Fruit fly (Drosophila melanogaster) whole organism, larva: Measurements from ENCODE around the gene CG18094.

ENCODE experiments used
- noc ChIP-seq: fragments of 200-800 bp; sonication (Bioruptor generic); optimal IDR thresholded peaks from 3 replicates; lab custom pipeline; 2019; ENCODE audit warnings: missing biosample characterization, mild to moderate bottlenecking, missing genetic modification characterization, moderate library complexity

The CG18094 gene

DNA sequence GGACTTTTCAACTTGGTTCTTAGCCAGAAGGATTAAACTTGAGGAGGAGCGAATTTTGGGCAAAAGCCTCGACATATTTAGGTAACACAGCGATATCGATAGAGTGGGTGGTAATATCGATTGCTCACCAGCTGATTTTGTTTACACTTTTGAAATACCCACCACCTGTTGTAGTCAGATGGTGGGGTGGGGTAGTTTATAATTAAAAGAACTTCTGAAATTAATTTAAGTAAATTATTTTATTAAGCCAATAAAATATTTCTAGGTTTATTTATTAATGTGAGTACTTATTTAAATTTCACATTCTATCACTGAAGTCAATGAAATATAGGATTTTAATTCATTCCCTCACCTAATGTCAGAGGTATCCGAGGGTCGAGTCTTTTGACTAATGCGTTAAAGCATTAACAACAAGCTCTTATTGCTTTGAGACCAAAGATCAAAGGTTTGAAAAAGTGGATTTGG lies at the start of gene CG18094, which contains the start of gene CG10194:
CG18094 (plus strand) TSS at position 266 of the 465 bp plus-strand sequence.
CG10194 (minus strand) TSS at position 108 of the 465 bp plus-strand sequence.
- TF ChIP-seq noc (tag; lab: Kevin White, UChicago) = peak; percentile 80

DNA sequence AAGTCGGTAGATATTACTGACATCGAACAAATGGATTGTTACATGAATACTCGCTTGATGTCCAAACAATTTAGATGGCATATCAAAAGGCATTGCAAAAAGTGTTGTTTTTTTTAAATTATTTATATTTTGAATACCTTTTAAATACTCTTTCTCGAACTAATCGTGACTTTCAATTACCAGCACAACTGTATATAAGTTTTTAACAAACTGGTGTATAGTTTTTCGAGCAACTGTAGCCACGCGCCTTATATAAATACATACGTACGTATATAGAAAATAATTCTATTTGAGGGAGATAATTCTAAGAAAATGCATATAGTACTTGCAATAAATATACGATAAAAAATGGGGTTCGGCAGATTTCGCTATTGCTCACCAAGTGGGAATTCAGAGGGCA lies 49.8 kb upstream of the CG18094 start:
- no peak for TF ChIP-seq noc (tag; lab: Kevin White, UChicago)

DNA sequence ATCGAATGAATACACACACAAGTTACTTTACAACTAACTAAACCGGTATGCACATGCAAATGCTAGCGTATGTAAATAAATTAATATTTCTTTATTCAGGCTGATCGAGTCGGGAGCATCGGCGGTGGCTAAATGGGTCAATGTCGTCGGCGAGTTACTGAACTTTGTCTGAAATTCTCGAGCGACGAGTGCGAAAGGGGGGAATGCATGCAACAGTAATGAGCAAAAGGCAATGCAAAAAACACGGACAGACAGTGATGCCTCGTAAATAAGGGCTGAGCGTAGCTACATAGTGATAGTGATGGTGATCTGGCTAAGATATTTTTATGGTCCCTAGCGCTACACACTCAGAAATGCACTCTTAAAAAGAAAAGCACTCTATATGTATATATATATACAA lies 49.3 kb upstream of the CG18094 start:
- TF ChIP-seq noc (tag; lab: Kevin White, UChicago) = no peak

DNA sequence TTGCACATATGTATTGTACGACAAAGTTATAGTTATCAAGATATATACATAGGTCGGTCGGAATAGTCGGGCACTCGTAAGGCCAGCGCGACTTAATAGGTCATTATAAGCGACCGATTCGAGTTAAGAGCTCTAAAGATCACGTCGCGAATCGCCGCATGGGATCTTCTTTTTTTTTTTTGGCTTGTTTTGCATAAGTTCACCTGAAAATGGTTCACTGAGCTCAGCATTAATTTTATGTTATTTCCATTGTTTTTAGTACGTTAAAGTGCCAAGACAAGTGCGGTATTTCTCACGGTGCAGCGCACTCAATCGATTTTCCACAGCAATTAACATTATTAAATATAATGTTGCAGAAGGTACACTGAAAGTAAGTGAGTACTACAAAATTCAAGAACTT lies 48.7 kb upstream of the CG18094 start:
- TF ChIP-seq noc (tag; lab: Kevin White, UChicago) = no peak

DNA sequence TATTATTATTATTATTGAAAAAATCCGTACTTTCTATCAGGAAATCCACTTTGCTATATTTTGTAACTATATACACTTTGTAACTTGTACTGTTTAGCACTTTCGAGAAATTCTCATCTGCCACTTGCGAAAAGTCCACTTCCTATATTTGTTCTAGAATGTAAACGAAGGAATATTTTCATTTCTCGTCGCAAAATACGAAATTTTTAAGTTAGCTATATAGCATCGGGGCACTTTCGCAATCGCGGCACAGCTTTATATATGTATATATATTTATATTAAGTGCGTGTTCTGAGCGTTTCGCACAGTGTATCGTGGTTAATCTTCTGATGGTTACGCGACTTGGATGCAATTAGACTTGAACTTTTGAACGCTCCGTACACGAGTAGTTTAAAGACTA lies 48.3 kb upstream of the CG18094 start, which contains the start of gene RanGAP:
RanGAP (plus strand) TSS at position 169 of the 400 bp plus-strand sequence.
- TF ChIP-seq noc (tag; lab: Kevin White, UChicago) = no peak

DNA sequence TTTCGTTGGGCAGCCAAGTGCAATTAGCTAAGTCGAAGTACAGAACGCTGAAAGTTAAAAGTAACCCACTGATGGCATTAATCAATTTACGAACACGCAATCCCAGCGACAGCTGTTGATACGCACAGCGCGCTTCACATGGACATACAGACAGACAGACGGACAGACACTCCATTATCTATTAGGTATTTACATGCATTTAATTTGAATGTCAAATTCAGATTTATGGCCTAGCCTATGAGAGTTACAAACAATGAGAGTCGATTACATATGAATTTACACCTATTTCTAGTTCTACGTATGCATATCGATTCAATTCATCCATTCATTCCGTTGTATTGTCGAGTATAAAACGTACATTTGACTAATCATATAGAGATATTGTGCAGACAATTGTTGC lies 47.4 kb upstream of the CG18094 start, which contains the start of gene CG10237:
CG10237 (minus strand) TSS at position 101 of the 400 bp plus-strand sequence.
- TF ChIP-seq noc (tag; lab: Kevin White, UChicago) = no peak

DNA sequence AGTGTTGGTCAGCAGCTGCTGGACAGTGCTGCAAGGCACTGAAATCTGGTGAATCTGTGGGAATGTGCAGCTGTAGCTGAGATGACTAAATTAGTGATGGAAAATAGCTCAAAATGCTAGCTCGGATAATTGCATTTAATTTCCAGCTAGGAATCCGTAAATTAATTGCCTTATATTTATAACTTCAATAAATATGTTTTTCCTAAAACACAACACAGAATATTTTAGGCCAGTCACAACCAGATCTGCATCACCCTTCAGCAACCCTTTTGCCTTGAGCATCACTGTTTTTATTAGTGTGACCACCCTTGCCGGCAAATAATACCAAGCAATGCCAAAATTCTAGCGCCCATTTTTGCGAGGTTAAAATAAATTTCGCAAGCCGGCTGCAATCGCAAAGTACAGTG lies 45.3 kb upstream of the CG18094 start, which contains the start of gene Hs2st:
Hs2st (minus strand) TSS at position 17 of the 407 bp plus-strand sequence.
- TF ChIP-seq noc (tag; lab: Kevin White, UChicago) = peak; percentile 91

DNA sequence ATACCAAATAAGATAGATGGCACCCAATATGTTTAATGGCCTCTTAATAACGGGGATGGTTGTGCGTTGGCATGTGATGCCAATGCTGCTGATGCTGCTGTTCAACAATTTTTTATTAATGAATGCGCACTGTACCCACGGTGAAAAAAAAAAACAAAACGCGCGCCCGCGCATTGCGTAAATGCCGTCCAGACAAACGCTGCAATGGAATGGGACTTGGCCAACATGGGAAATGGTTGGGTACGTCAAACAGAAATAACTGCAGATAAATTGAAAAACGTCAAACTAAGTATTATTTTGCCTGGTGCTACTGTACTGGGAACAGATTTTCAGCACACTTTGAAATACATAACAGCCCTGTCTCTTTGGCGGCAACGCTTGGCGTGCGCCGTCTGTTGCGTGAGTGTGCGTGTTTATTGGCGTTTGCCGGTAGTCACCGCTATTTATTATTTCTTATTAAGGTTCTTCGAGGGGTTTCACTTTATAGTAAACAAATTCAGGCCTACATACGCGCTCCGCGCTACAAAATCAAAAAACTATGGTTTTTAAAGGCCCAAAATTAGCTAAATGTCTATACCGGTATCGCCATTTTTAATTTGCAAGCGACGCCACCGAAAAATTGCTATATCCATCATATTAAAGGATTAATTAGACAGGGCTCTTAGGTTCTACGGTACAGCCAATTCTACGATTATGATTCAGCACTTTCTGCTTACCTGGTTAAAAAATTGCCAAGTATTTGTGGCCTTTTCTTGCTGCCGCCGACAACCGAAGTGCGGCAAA lies 37.3 kb upstream of the CG18094 start:
- peak; percentile 7 for TF ChIP-seq noc (tag; lab: Kevin White, UChicago)

DNA sequence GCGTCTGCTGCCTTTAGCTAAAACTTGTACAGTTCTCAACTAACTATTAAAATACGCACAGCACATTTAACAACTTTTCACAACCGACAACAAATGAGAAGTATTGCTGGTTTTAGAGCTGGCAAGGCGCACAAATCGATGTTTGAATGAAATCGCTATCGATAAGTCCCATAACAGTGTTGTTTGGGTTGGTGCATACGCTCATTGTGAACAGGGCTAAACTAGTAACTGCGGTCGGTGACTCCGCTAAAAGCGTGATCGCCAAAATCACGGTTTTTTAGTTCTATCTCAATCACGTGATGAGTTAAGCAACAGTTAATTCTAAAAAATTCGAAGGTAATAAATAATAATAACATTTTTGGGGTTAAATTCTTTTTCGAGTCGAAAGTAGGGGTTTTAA lies 36.7 kb upstream of the CG18094 start, which contains the start of gene Top2:
Top2 (minus strand) TSS at position 110 of the 400 bp plus-strand sequence.
- no peak for TF ChIP-seq noc (tag; lab: Kevin White, UChicago)

DNA sequence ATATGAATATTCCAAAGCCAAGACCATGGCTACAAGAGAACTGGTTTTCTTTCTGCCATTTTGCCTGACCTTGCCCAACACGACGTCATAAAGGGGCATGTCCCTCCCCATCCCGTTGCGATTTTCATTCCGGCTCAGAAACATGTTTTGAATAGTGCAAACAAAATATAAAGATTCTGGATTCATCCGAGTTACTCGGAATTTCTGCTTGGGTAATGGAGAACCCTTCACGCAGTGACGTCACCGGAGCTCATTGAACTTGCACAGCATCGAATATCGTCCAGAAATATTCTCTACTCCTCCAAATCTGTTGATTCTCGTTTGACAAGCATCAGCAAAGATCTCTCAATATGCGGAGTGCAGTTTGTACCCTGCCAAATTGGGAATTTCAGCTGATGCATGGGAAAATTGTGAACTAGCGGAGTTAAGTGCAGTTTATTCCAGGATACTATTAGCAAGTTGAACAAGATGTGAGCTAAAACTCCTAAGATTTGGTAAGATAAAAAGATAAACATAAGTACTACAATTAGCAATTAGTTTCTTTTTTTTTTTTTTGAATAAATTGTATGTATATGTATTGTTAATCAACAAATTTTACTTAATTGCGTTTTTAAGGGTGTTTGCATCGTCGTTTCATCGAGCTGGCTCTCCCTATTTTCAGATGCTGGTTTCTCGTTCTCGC lies 35.9 kb upstream of the CG18094 start, which contains the start of gene CG10026:
CG10026 (plus strand) TSS at position 187 of the 682 bp plus-strand sequence.
- TF ChIP-seq noc (tag; lab: Kevin White, UChicago) = no peak

DNA sequence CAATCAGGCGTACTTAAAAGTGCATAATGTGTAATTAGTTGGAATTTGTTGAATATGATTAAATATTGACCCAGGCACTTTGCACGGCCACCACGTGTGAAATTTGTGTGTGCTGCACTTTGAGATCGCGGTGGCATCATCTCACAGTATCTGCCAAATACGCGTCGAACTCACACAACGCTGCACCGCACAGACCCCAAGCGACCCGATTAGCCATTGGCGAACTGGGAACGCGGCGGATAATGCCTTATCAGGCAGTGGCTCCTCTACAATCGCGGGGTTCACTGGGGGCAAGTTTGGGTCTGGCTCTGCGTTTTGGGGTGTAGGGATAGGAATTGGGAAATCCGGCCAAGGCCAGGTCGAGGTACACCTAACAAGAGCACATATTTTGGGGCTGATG lies 34.9 kb upstream of the CG18094 start:
- TF ChIP-seq noc (tag; lab: Kevin White, UChicago) = no peak

DNA sequence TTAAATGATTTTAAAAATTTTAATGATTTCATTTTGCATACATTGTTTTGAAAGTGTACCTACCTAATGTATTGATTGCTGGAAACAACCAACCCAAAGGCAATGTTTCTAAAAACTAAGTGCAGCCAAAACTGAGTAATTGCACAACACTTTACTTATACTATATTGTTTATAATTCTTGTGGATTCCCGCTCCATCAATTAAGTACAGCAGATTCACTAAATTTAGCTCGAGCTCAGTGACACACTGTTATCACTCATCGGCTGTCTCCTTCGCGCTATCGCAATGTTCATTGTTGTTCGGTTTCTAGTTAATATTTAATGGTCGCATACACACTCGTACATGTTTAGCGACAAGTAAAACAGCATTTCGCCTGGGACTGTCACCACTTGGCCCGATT lies 34.3 kb upstream of the CG18094 start:
- no peak for TF ChIP-seq noc (tag; lab: Kevin White, UChicago)

DNA sequence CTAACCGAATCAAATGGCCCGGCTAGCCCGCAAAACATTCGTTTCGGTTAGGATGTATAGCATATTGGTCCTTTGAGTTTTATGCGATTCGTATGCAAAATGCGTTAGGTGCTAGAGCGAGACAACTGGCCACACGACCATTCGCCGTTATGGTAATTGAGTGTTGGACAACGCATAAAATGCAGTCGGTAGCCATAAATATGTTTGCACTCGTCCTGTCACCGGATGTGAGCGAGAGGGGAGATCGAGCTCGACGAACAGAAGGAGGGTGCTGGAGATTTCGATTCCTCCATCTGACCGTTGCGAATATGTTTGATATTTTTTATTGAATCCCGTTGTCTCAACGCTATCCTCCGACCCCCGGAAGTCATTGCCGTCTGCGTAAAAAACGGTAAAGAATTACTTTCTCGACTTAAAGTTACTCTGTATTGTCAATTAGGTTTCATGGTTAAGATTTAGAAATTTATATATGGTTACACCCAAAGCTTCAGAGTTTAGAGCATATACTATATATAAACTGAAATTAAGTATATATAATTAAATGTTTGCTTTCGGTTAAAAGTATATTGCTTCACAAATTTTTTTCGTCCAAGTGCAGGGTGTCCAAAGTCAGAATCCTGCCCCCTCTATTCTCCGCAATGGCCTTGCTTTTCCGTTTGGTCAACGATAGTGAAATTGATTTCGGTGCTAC lies 32.0 kb upstream of the CG18094 start:
- TF ChIP-seq noc (tag; lab: Kevin White, UChicago) = no peak

DNA sequence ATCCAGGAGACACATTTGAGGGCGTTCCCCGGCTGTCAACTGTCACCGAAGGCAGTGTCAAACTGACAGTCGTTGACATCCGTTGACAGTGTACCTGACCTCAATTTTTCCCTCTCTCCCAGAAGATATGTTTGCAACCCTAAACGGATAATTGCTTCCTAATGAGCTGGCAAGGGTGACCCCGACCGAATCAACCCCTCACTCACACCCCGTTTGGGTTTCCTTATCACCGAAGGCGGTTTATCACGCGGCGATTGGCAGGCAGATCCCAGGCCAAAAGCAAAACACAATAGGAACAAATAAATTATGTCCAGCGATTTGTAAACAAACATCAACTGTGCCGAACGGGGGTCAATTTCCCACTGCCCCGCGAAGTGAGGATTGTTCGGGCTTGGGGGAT lies 30.7 kb upstream of the CG18094 start:
- TF ChIP-seq noc (tag; lab: Kevin White, UChicago) = no peak

DNA sequence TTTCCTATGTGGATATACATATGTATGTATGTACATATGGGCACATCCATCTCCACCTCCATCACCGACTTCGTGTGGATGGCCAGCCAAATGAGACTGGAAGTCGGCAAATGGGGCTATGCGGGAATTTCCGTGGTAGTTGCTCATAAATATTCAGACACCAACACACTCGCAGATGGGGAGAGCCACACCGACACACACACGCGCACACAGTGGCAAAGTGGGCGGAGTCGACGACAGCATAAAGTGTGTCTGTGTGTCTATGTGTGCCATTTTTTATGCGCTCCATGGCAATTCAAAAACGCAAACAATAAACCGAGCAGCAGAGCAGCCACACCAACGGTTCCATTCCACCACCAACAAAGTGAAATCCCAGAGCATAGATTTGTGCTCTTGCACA lies 27.2 kb upstream of the CG18094 start:
- TF ChIP-seq noc (tag; lab: Kevin White, UChicago) = no peak
